Fruit fly (Drosophila melanogaster) whole organism, wandering third instar larva: ENCODE measurements around the gene CG12729.

ENCODE experiments used
- CG9705 ChIP-seq: fragments of 200-800 bp; sonication (Bioruptor generic); optimal IDR thresholded peaks from 2 replicates; lab custom pipeline; 2018; ENCODE audit warnings: missing biosample characterization, mild to moderate bottlenecking, missing genetic modification characterization
- CrebA ChIP-seq: fragments of 200-800 bp; sonication (Bioruptor generic); optimal IDR thresholded peaks from 2 replicates; lab custom pipeline; 2016; ENCODE audit warnings: missing biosample characterization, mild to moderate bottlenecking, missing genetic modification characterization, borderline replicate concordance
- Dfd ChIP-seq: fragments of >200 bp; optimal IDR thresholded peaks from 2 replicates; lab custom pipeline; 2017; ENCODE audit warnings: missing biosample characterization, missing genetic modification characterization
- GATAd ChIP-seq: sonication (Bioruptor generic); optimal IDR thresholded peaks from 2 replicates; lab custom pipeline; 2016; ENCODE audit warnings: missing biosample characterization, missing genetic modification characterization
- HLH106 ChIP-seq: fragments of 200-800 bp; optimal IDR thresholded peaks from 3 replicates; lab custom pipeline; 2019; ENCODE audit warnings: missing biosample characterization, mild to moderate bottlenecking, missing genetic modification characterization, moderate library complexity
- Hnf4 ChIP-seq: fragments of 200-800 bp; sonication (Bioruptor generic); optimal IDR thresholded peaks from 2 replicates; lab custom pipeline; 2016; ENCODE audit warnings: missing biosample characterization, mild to moderate bottlenecking, missing genetic modification characterization
- Hr83 ChIP-seq: fragments of 200-300 bp; sonication (Bioruptor generic); optimal IDR thresholded peaks from 2 replicates; lab custom pipeline; 2016; ENCODE audit warnings: missing biosample characterization, mild to moderate bottlenecking, missing genetic modification characterization, moderate library complexity; ENCODE audit not compliant: poor library complexity, severe bottlenecking
- Jra ChIP-seq: sonication (Bioruptor generic); optimal IDR thresholded peaks from 2 replicates; lab custom pipeline; 2016; ENCODE audit warnings: missing biosample characterization, missing genetic modification characterization
- Mio ChIP-seq: sonication (Bioruptor generic); optimal IDR thresholded peaks from 2 replicates; lab custom pipeline; 2016; ENCODE audit warnings: missing biosample characterization, missing genetic modification characterization
- Myc ChIP-seq: fragments of >200 bp; optimal IDR thresholded peaks from 2 replicates; lab custom pipeline; 2017
- N ChIP-seq: fragments of >200 bp; optimal IDR thresholded peaks from 2 replicates; lab custom pipeline; 2018; ENCODE audit warnings: missing biosample characterization, missing external identifiers, missing genetic modification characterization
- OdsH ChIP-seq: fragments of 200-800 bp; sonication (Bioruptor generic); optimal IDR thresholded peaks from 2 replicates; lab custom pipeline; 2016; ENCODE audit warnings: missing biosample characterization, mild to moderate bottlenecking, missing genetic modification characterization
- Rel ChIP-seq, 2 experiments: fragments of 200-800 bp; sonication (Bioruptor generic) in 1 of 2; optimal IDR thresholded peaks; 2 replicates in 1 of 2; 3 replicates in 1 of 2; lab custom pipeline; 2016 to 2019; ENCODE audit warnings: mild to moderate bottlenecking in 2 of 2, missing biosample characterization in 2 of 2, missing genetic modification characterization in 2 of 2, moderate library complexity in 1 of 2
- Sp1 ChIP-seq: fragments of 200-800 bp; sonication (Bioruptor generic); optimal IDR thresholded peaks from 3 replicates; lab custom pipeline; 2019; ENCODE audit warnings: missing biosample characterization, mild to moderate bottlenecking, missing genetic modification characterization, moderate library complexity
- Vsx2 ChIP-seq: fragments of 200-300, 225-300 bp; sonication (Bioruptor generic); optimal IDR thresholded peaks from 2 replicates; lab custom pipeline; 2018; ENCODE audit warnings: missing biosample characterization, missing genetic modification characterization; ENCODE audit not compliant: partially characterized antibody
- br ChIP-seq: fragments of 200-800 bp; sonication (Bioruptor generic); optimal IDR thresholded peaks from 2 replicates; lab custom pipeline; 2016; ENCODE audit warnings: missing biosample characterization, missing genetic modification characterization
- brk ChIP-seq: fragments of 200-800 bp; sonication (Bioruptor generic); optimal IDR thresholded peaks from 2 replicates; lab custom pipeline; 2016; ENCODE audit warnings: missing biosample characterization, mild to moderate bottlenecking, missing genetic modification characterization
- dl ChIP-seq, 2 experiments: fragments of 175-275, 200-275 bp in 1 of 2; fragments of 200-275 bp in 1 of 2; sonication (Bioruptor generic); optimal IDR thresholded peaks; lab custom pipeline; 2018; ENCODE audit warnings: mild to moderate bottlenecking in 2 of 2, missing biosample characterization in 2 of 2, missing genetic modification characterization in 2 of 2, moderate library complexity in 2 of 2; ENCODE audit not compliant: partially characterized antibody in 2 of 2, insufficient read depth in 1 of 2
- dsf ChIP-seq: sonication (Bioruptor generic); optimal IDR thresholded peaks from 2 replicates; lab custom pipeline; 2016; ENCODE audit warnings: missing biosample characterization, missing genetic modification characterization, borderline replicate concordance
- ey ChIP-seq: fragments of 200-800 bp; sonication (Bioruptor generic); optimal IDR thresholded peaks from 2 replicates; lab custom pipeline; 2016; ENCODE audit warnings: missing biosample characterization, missing genetic modification characterization
- foxo ChIP-seq, 2 experiments: fragments of 200-800 bp; sonication (Bioruptor generic); optimal IDR thresholded peaks; 2 replicates in 1 of 2; 3 replicates in 1 of 2; lab custom pipeline; 2016 to 2017; ENCODE audit warnings: missing biosample characterization in 2 of 2, missing genetic modification characterization in 2 of 2
- fru ChIP-seq: fragments of 200-800 bp; sonication (Bioruptor generic); optimal IDR thresholded peaks from 3 replicates; lab custom pipeline; 2016; ENCODE audit warnings: missing biosample characterization, mild to moderate bottlenecking, missing genetic modification characterization
- h ChIP-seq: fragments of 200-800 bp; sonication (Bioruptor generic); optimal IDR thresholded peaks from 3 replicates; lab custom pipeline; 2016; ENCODE audit warnings: missing biosample characterization, mild to moderate bottlenecking, missing genetic modification characterization
- jim ChIP-seq: fragments of 175-275, 200-325 bp; sonication (Bioruptor generic); optimal IDR thresholded peaks from 2 replicates; lab custom pipeline; 2016; ENCODE audit warnings: missing biosample characterization, mild to moderate bottlenecking, missing genetic modification characterization
- lola ChIP-seq: fragments of >200 bp; optimal IDR thresholded peaks from 2 replicates; lab custom pipeline; 2017; ENCODE audit warnings: missing biosample characterization, missing genetic modification characterization
- pan ChIP-seq: fragments of >200 bp; optimal IDR thresholded peaks from 2 replicates; lab custom pipeline; 2017
- psq ChIP-seq: fragments of 200-800 bp; sonication (Bioruptor generic); optimal IDR thresholded peaks from 3 replicates; lab custom pipeline; 2017; ENCODE audit warnings: missing biosample characterization, mild to moderate bottlenecking, missing genetic modification characterization, moderate library complexity
- rgr ChIP-seq: fragments of 200-800 bp; sonication (Bioruptor generic); optimal IDR thresholded peaks from 3 replicates; lab custom pipeline; 2016; ENCODE audit warnings: missing biosample characterization, mild to moderate bottlenecking, missing genetic modification characterization
- sage ChIP-seq: fragments of 200-800 bp; sonication (Bioruptor generic); optimal IDR thresholded peaks from 2 replicates; lab custom pipeline; 2016; ENCODE audit warnings: missing biosample characterization, mild to moderate bottlenecking, missing genetic modification characterization
- sv ChIP-seq: fragments of 200-800 bp; sonication (Bioruptor generic); optimal IDR thresholded peaks from 3 replicates; lab custom pipeline; 2016; ENCODE audit warnings: missing biosample characterization, missing genetic modification characterization
- tai ChIP-seq: sonication (Bioruptor generic); optimal IDR thresholded peaks from 2 replicates; lab custom pipeline; 2016; ENCODE audit warnings: missing biosample characterization, missing genetic modification characterization
- usp ChIP-seq: fragments of >200 bp; optimal IDR thresholded peaks from 2 replicates; lab custom pipeline; 2017; ENCODE audit warnings: missing biosample characterization, missing genetic modification characterization

The CG12729 gene

dm6 chrX:5883394-5883793 lies 38.3 kb downstream of the CG12729 start:
- no peak for TF ChIP-seq usp (GFP tag; lab: Kevin White, UChicago)
- peak in 1 of 2 experiments; percentile 57 for TF ChIP-seq foxo (GFP tag; optimal IDR thresholded peaks at IDR 0.05; lab: Kevin White, UChicago)
- no peak for TF ChIP-seq Hr83 (GFP tag; lab: Kevin White, UChicago)
- peak; percentile 43 for TF ChIP-seq HLH106 (tag; lab: Kevin White, UChicago)
- TF ChIP-seq rgr (GFP tag; lab: Kevin White, UChicago): peak; percentile 50
- no peak for TF ChIP-seq Mio (GFP tag; lab: Kevin White, UChicago)
- no peak for TF ChIP-seq jim (GFP tag; lab: Kevin White, UChicago)
- TF ChIP-seq GATAd: no peak
- TF ChIP-seq dsf: no peak
- TF ChIP-seq fru: peak; percentile 41
- peak; percentile 18 for TF ChIP-seq br
- peak; percentile 54 for TF ChIP-seq Hnf4 (GFP tag; lab: Kevin White, UChicago)
- TF ChIP-seq Myc (lab: Kevin White, UChicago): peak; percentile 86
- no peak for TF ChIP-seq Jra
- no peak for TF ChIP-seq tai (GFP tag; lab: Kevin White, UChicago)
- no peak for TF ChIP-seq OdsH
- TF ChIP-seq h (GFP tag; lab: Kevin White, UChicago): peak; percentile 54
- TF ChIP-seq sage (GFP tag; lab: Kevin White, UChicago): no peak
- TF ChIP-seq Rel (GFP tag; optimal IDR thresholded peaks at IDR 0.05; lab: Kevin White, UChicago): no peak
- TF ChIP-seq Rel (tag; optimal IDR thresholded peaks at IDR 0.05; lab: Kevin White, UChicago): peak; percentile 37
- peak; percentile 2 for TF ChIP-seq sv (GFP tag; lab: Kevin White, UChicago)
- no peak for TF ChIP-seq CrebA (GFP tag; lab: Kevin White, UChicago)

- TF ChIP-seq Mio (GFP tag; lab: Kevin White, UChicago) (no peak), Dfd (GFP tag; lab: Kevin White, UChicago) (no peak), sv (GFP tag; lab: Kevin White, UChicago) (no peak), h (GFP tag; lab: Kevin White, UChicago) (no peak), CG9705 (GFP tag; lab: Kevin White, UChicago) (no peak), Hr83 (GFP tag; lab: Kevin White, UChicago) (no peak), Vsx2 (no peak), foxo (GFP tag; optimal IDR thresholded peaks at IDR 0.05; lab: Kevin White, UChicago) (no peak)
- TF ChIP-seq, all 38 proteins: peak for 0
Observed at dm6 chrX:5884294-5884693, 39.2 kb downstream of the CG12729 start.

- TF ChIP-seq sv (GFP tag; lab: Kevin White, UChicago): no peak
- no peak for TF ChIP-seq HLH106 (tag; lab: Kevin White, UChicago)
- TF ChIP-seq Jra: no peak
- no peak for TF ChIP-seq jim (GFP tag; lab: Kevin White, UChicago)
- no peak for TF ChIP-seq CG9705 (GFP tag; lab: Kevin White, UChicago)
- no peak for TF ChIP-seq brk (GFP tag; lab: Kevin White, UChicago)
- TF ChIP-seq foxo (GFP tag; optimal IDR thresholded peaks at IDR 0.05; lab: Kevin White, UChicago): no peak
- no peak for TF ChIP-seq ey
- no peak for TF ChIP-seq Dfd (GFP tag; lab: Kevin White, UChicago)
- TF ChIP-seq dl (GFP tag; optimal IDR thresholded peaks at IDR 0.05; lab: Kevin White, UChicago; ENCODE audit: insufficient read depth in 1 of 2, partially characterized antibody in 2 of 2): no peak
Observed at dm6 chrX:5884887-5885286, 39.8 kb downstream of the CG12729 start.

- TF ChIP-seq rgr (GFP tag; lab: Kevin White, UChicago) (no peak), sage (GFP tag; lab: Kevin White, UChicago) (no peak), jim (GFP tag; lab: Kevin White, UChicago) (no peak), N (no peak), h (GFP tag; lab: Kevin White, UChicago) (no peak), usp (GFP tag; lab: Kevin White, UChicago) (no peak), HLH106 (tag; lab: Kevin White, UChicago) (no peak), Vsx2 (no peak), pan (lab: Kevin White, UChicago) (no peak), brk (GFP tag; lab: Kevin White, UChicago) (no peak), Mio (GFP tag; lab: Kevin White, UChicago) (no peak), OdsH (no peak), lola (GFP tag; lab: Kevin White, UChicago) (no peak), Hnf4 (GFP tag; lab: Kevin White, UChicago) (no peak), Sp1 (GFP tag; lab: Kevin White, UChicago) (no peak), psq (GFP tag; lab: Kevin White, UChicago) (no peak), dsf (no peak)
- TF ChIP-seq, all 38 proteins: peak for 0
Observed at dm6 chrX:5885521-5885920, 40.4 kb downstream of the CG12729 start.
